Worm (Caenorhabditis elegans) whole organism, young adult: ENCODE measurements around the gene B0507.7.

Experiments used
- F23B12.7 ChIP-seq: sonication (generic microtip); optimal IDR thresholded peaks from 2 replicates; lab custom pipeline; 2017; ENCODE audit warnings: missing genetic modification characterization, mild to moderate bottlenecking, missing compliant biosample characterization, antibody characterized with exemption, moderate library complexity; ENCODE audit not compliant: insufficient read depth
- mcd-1 ChIP-seq: fragments of 200-800 bp; sonication (Bioruptor generic); IDR thresholded peaks from 2 replicates; pipeline ENCODE4 v1.3.6; 2022; ENCODE audit warnings: missing genetic modification reagents, missing genetic modification characterization, missing compliant biosample characterization

DNA sequence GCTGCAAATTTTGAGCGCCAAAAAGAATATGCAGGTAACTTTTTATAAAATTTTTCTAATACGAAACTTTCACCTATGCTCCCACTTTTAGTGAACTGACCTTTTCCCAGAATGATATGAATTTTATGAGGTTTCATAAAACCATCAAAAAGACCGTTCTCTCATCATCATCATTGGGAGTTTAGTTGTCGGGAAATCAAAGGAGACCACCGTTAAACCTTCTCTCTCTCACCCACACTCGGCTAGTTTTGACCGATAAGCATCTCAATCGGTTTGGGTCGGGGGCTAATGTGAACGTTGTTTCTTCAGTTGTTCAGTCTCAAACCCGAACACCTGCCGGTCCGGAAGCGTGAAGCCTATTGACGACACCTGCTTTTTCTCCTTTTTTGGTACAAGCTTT, 37.7 kb upstream of the B0507.7 start:
- TF ChIP-seq mcd-1 (GFP tag; lab: Robert Waterston, UW) (no peak), F23B12.7 (tag; lab: Kevin White, UChicago) (no peak)
